Fruit fly (Drosophila melanogaster) whole organism: ENCODE results near the gene CG15625.

Experiments
- CG8478 ChIP-seq: fragments of >200 bp; optimal IDR thresholded peaks from 2 replicates; lab custom pipeline; 2018; ENCODE audit warnings: inconsistent platforms
- psq ChIP-seq: fragments of >200 bp; optimal IDR thresholded peaks from 2 replicates; lab custom pipeline; 2017
- usp ChIP-seq: fragments of >200 bp; optimal IDR thresholded peaks from 2 replicates; lab custom pipeline; 2017; ENCODE audit warnings: missing biosample characterization, missing genetic modification characterization, mixed read lengths

DNA sequence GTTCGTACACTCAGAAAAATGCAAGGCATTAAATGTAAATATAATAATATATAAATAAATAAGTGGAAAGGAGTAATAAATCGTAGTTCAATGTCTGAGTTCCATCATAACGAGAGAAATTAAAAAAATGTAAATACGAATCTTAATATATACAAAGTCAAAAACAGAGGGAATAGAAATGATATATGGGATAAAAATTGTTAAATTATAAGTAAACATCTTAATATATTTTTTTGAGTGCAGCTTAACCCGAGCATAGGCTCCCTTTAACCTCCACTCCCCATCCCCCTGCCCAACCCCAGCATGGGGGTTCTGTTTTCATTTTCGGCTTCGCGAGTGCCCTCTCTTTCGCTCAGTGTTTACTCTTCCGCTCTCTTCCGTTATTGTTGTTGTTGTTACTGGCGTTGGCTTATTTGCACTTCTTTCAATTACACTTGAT is 25.9 kb downstream of the CG15625 start:
- TF ChIP-seq CG8478 (no peak), psq (lab: Kevin White, UChicago) (no peak), usp (no peak)
